Fruit fly (Drosophila melanogaster): Measurements from ENCODE around the gene tara.
A peak's percentile ranks its signal among the peaks of the same experiment; 100 is the strongest.

tara gene

DNA sequence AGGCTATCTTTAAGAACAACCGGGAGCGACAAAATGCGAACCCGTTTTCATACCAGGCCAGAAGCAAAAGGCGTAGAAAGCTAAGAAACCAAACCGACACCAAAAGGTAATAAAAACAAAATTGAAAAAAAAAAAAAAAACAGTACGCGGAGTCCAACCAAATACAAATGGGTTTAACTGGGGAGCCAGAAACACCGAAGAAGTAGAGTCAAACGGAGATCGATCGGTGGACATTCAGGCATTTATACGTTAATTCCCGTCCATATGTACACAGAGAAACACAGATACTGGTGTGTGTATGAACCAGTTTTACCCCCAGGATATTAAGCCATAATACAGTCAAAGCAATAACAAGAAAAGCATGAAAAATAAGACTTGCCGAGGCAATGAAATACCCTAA is 61.7 kb downstream of the tara start:
- TF ChIP-seq CG3163 (GFP tag; optimal IDR thresholded peaks at IDR 0.05) (no peak), CG15479 (GFP tag; optimal IDR thresholded peaks at IDR 0.05) (no peak), nom (GFP tag; optimal IDR thresholded peaks at IDR 0.05) (peak; percentile 47), hkb (optimal IDR thresholded peaks at IDR 0.05) (no peak), hkb (GFP tag; IDR thresholded peaks at IDR 0.05) (no peak), dimm (GFP tag; IDR thresholded peaks at IDR 0.05) (no peak), Doc3 (GFP tag; IDR thresholded peaks at IDR 0.05; ENCODE audit: partially characterized antibody) (no peak), D19A (tag; optimal IDR thresholded peaks at IDR 0.05) (peak; percentile 31), Xrp1 (GFP tag; IDR thresholded peaks at IDR 0.05) (no peak), Oli (tag; optimal IDR thresholded peaks at IDR 0.05) (no peak), Blimp-1 (GFP tag; optimal IDR thresholded peaks at IDR 0.05) (no peak)

- TF ChIP-seq CG8478 (optimal IDR thresholded peaks at IDR 0.05), result no peak
- TF ChIP-seq CG30403 (GFP tag; optimal IDR thresholded peaks at IDR 0.05), result no peak
- TF ChIP-seq unpg (GFP tag; optimal IDR thresholded peaks at IDR 0.05), result no peak
- no peak for TF ChIP-seq CG10431 (GFP tag; optimal IDR thresholded peaks at IDR 0.05)
- peak; percentile 14 for TF ChIP-seq exex (tag; optimal IDR thresholded peaks at IDR 0.05)
- TF ChIP-seq MBD-R2 (GFP tag; IDR thresholded peaks at IDR 0.05), result no peak
- no peak for TF ChIP-seq gsb-n (tag; optimal IDR thresholded peaks at IDR 0.05)
- peak; percentile 47 for TF ChIP-seq crol (GFP tag; IDR thresholded peaks at IDR 0.05)
- no peak for TF ChIP-seq Asciz (GFP tag; optimal IDR thresholded peaks at IDR 0.05)
- TF ChIP-seq slp2 (GFP tag; optimal IDR thresholded peaks at IDR 0.05), result no peak
- TF ChIP-seq ap (GFP tag; IDR thresholded peaks at IDR 0.05), result no peak
- TF ChIP-seq sob (GFP tag; IDR thresholded peaks at IDR 0.05), result no peak
- TF ChIP-seq bowl (GFP tag; IDR thresholded peaks at IDR 0.05), result no peak
- TF ChIP-seq Xbp1 (GFP tag; optimal IDR thresholded peaks at IDR 0.05), result no peak
- TF ChIP-seq nerfin-1 (tag; optimal IDR thresholded peaks at IDR 0.05), result no peak
- TF ChIP-seq Fer2 (tag; optimal IDR thresholded peaks at IDR 0.05), result no peak
- TF ChIP-seq CG15514 (GFP tag; optimal IDR thresholded peaks at IDR 0.05), result peak; percentile 43
- no peak for TF ChIP-seq Lim3 (GFP tag; IDR thresholded peaks at IDR 0.05)
- TF ChIP-seq vnd (GFP tag; IDR thresholded peaks at IDR 0.05; ENCODE audit: partially characterized antibody), result no peak
- TF ChIP-seq CG10267 (tag; optimal IDR thresholded peaks at IDR 0.05), result no peak
- TF ChIP-seq CG15269 (tag; optimal IDR thresholded peaks at IDR 0.05), result no peak
- no peak for TF ChIP-seq pzg (GFP tag; optimal IDR thresholded peaks at IDR 0.05)
- TF ChIP-seq gsb (GFP tag; IDR thresholded peaks at IDR 0.05), result no peak
Measured at dm6 chr3R:16287850-16288249, 62.4 kb downstream of the tara start.

DNA sequence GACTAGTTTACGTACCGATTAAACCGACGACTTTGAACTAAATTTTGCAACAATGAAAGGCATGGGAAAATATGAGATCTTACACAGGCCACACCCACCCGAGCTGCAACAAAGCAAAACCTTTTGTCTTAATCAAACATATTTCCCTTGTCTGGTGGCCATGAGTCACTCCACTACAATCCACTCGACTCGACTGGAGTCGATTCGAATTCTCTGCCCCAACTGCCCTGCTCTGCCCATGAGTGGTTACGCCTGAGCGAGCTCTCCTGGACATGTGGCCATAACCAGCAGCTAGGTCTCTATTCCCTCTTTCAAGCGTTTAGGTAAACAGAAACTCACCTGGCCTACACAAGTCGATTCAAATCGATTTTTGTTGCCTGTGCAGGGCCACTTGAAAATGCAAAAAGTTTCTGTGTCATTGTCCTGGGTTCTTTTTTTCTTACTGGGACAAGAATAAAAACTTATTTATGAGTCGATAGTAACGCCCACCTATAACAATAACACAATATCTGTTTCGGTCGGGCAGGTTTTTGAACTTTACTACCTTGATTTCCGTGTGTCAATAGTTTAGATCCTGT is 63.4 kb downstream of the tara start:
- no peak for TF ChIP-seq pan (optimal IDR thresholded peaks at IDR 0.05)
- TF ChIP-seq pan (GFP tag; optimal IDR thresholded peaks at IDR 0.05 in 1 of 2, IDR thresholded peaks at IDR 0.05 in 1 of 2), result peak in 1 of 2 experiments; percentile 20
- TF ChIP-seq lab (GFP tag; optimal IDR thresholded peaks at IDR 0.05), result no peak
- peak; percentile 76 for TF ChIP-seq z (GFP tag; IDR thresholded peaks at IDR 0.05)
- no peak for TF ChIP-seq eve (GFP tag; optimal IDR thresholded peaks at IDR 0.05)
- TF ChIP-seq Atf6 (GFP tag; IDR thresholded peaks at IDR 0.05), result 0 out of 2 replicates have a peak, but pooled peaks have one; percentile 27
- peak; percentile 40 for TF ChIP-seq nom (GFP tag; optimal IDR thresholded peaks at IDR 0.05)
- TF ChIP-seq CG6765 (GFP tag; optimal IDR thresholded peaks at IDR 0.05), result no peak
- peak; percentile 42 for TF ChIP-seq Med (GFP tag)
